Fruit fly (Drosophila melanogaster) whole organism: ENCODE data around the gene CG34008.

Source experiments
- CG8478 ChIP-seq: fragments of >200 bp; optimal IDR thresholded peaks from 2 replicates; lab custom pipeline; 2018; ENCODE audit warnings: inconsistent platforms
- Dll ChIP-seq: fragments of >200 bp; optimal IDR thresholded peaks from 2 replicates; lab custom pipeline; 2017
- EcR ChIP-seq, 2 experiments: fragments of >200 bp; optimal IDR thresholded peaks; 2 replicates each; lab custom pipeline; 2017; ENCODE audit warnings: missing biosample characterization in 2 of 2, missing genetic modification characterization in 2 of 2, missing genetic modification reagents in 2 of 2
- pan ChIP-seq: fragments of >200 bp; optimal IDR thresholded peaks from 2 replicates; lab custom pipeline; 2017
- psq ChIP-seq: fragments of >200 bp; optimal IDR thresholded peaks from 2 replicates; lab custom pipeline; 2017
- usp ChIP-seq: fragments of >200 bp; optimal IDR thresholded peaks from 2 replicates; lab custom pipeline; 2017; ENCODE audit warnings: missing biosample characterization, missing genetic modification characterization, mixed read lengths

CG34008 gene

dm6 chr3R:20600109-20600508 lies 18.8 kb upstream of the CG34008 start:
- TF ChIP-seq CG8478 (lab: Kevin White, UChicago) (no peak), EcR (GFP tag; optimal IDR thresholded peaks at IDR 0.05; lab: Kevin White, UChicago) (no peak), usp (GFP tag; lab: Kevin White, UChicago) (no peak), pan (lab: Kevin White, UChicago) (no peak), psq (lab: Kevin White, UChicago) (no peak), Dll (lab: Kevin White, UChicago) (no peak)

- TF ChIP-seq pan (lab: Kevin White, UChicago) = no peak
- no peak for TF ChIP-seq Dll (lab: Kevin White, UChicago)
Observed at dm6 chr3R:20597407-20598325, 16.3 kb upstream of the CG34008 start.

dm6 chr3R:20596337-20596962 lies 15.1 kb upstream of the CG34008 start:
- TF ChIP-seq EcR (GFP tag; optimal IDR thresholded peaks at IDR 0.05; lab: Kevin White, UChicago) (no peak), usp (GFP tag; lab: Kevin White, UChicago) (no peak), CG8478 (lab: Kevin White, UChicago) (no peak), pan (lab: Kevin White, UChicago) (no peak), Dll (lab: Kevin White, UChicago) (no peak), psq (lab: Kevin White, UChicago) (no peak)

- no peak for TF ChIP-seq CG8478 (lab: Kevin White, UChicago)
- TF ChIP-seq psq (lab: Kevin White, UChicago) = no peak
- TF ChIP-seq Dll (lab: Kevin White, UChicago) = no peak
- TF ChIP-seq pan (lab: Kevin White, UChicago) = no peak
- no peak for TF ChIP-seq EcR (GFP tag; optimal IDR thresholded peaks at IDR 0.05; lab: Kevin White, UChicago)
- no peak for TF ChIP-seq usp (GFP tag; lab: Kevin White, UChicago)
Observed at dm6 chr3R:20595901-20596300, 14.6 kb upstream of the CG34008 start.

dm6 chr3R:20595145-20595812 lies 14.0 kb upstream of the CG34008 start:
- TF ChIP-seq CG8478 (lab: Kevin White, UChicago) (no peak), pan (lab: Kevin White, UChicago) (no peak), psq (lab: Kevin White, UChicago) (no peak), usp (GFP tag; lab: Kevin White, UChicago) (no peak), EcR (GFP tag; optimal IDR thresholded peaks at IDR 0.05; lab: Kevin White, UChicago) (no peak), Dll (lab: Kevin White, UChicago) (no peak)

- TF ChIP-seq Dll (lab: Kevin White, UChicago) (no peak), psq (lab: Kevin White, UChicago) (no peak), CG8478 (lab: Kevin White, UChicago) (no peak), pan (lab: Kevin White, UChicago) (no peak), usp (GFP tag; lab: Kevin White, UChicago) (no peak), EcR (GFP tag; optimal IDR thresholded peaks at IDR 0.05; lab: Kevin White, UChicago) (no peak)
Observed at dm6 chr3R:20594194-20595144, 13.1 kb upstream of the CG34008 start.

dm6 chr3R:20593463-20593838 lies 12.1 kb upstream of the CG34008 start:
- TF ChIP-seq Dll (lab: Kevin White, UChicago) = no peak
- TF ChIP-seq pan (lab: Kevin White, UChicago) = no peak
- no peak for TF ChIP-seq usp (GFP tag; lab: Kevin White, UChicago)
- no peak for TF ChIP-seq CG8478 (lab: Kevin White, UChicago)
- no peak for TF ChIP-seq psq (lab: Kevin White, UChicago)
- no peak for TF ChIP-seq EcR (GFP tag; optimal IDR thresholded peaks at IDR 0.05; lab: Kevin White, UChicago)

- no peak for TF ChIP-seq pan (lab: Kevin White, UChicago)
- TF ChIP-seq psq (lab: Kevin White, UChicago) = no peak
- TF ChIP-seq EcR (GFP tag; optimal IDR thresholded peaks at IDR 0.05; lab: Kevin White, UChicago) = no peak
- no peak for TF ChIP-seq usp (GFP tag; lab: Kevin White, UChicago)
- no peak for TF ChIP-seq CG8478 (lab: Kevin White, UChicago)
- no peak for TF ChIP-seq Dll (lab: Kevin White, UChicago)
Observed at dm6 chr3R:20592517-20593462, 11.5 kb upstream of the CG34008 start, which contains the start of the genes Pus1 and bon. Pus1 (minus strand) TSS chr3R:20592671. bon (plus strand) TSS chr3R:20593139.

- no peak for TF ChIP-seq psq (lab: Kevin White, UChicago)
- TF ChIP-seq EcR (GFP tag; optimal IDR thresholded peaks at IDR 0.05; lab: Kevin White, UChicago) = no peak
- TF ChIP-seq CG8478 (lab: Kevin White, UChicago) = no peak
- TF ChIP-seq pan (lab: Kevin White, UChicago) = no peak
- TF ChIP-seq Dll (lab: Kevin White, UChicago) = no peak
- no peak for TF ChIP-seq usp (GFP tag; lab: Kevin White, UChicago)
Observed at dm6 chr3R:20588480-20588785, 7.1 kb upstream of the CG34008 start, which contains the start of gene Srp72. Srp72 (plus strand) TSS chr3R:20588711.
